Fruit fly (Drosophila melanogaster) S2 (cell line): Measurements from ENCODE around the gene CG5126.

Source experiments
- CG8478 ChIP-seq: fragments of >200 bp; optimal IDR thresholded peaks from 2 replicates; lab custom pipeline; 2018
- CTCF ChIP-seq, 2 experiments: fragments of >200 bp; optimal IDR thresholded peaks; 2 replicates each; lab custom pipeline; 2018

CG5126 gene

DNA sequence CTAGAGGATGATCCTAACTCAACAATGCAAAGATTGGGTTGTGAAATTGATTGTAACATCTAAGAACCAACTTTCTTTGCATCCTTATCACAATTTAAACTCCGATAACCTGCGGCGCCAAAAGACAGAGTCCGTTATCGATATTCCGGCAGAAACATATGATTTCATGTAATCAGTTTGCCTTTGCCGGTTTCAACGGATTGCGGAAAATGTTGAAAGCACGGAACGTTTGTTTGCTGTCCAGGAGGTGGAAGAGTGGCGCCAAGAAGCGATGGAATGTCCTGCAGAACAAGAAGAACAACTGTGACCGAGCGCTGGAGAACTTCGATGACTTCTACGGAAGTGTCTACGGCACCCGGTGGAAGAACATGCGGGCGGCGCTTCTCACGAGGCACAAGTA, 36.2 kb downstream of the CG5126 start:
- TF ChIP-seq CG8478 (lab: Kevin White, UChicago) (no peak), CTCF (optimal IDR thresholded peaks at IDR 0.05; lab: Kevin White, UChicago) (no peak)

dm6 chr2L:1144371-1145360, 39.2 kb downstream of the CG5126 start:
- TF ChIP-seq CTCF (optimal IDR thresholded peaks at IDR 0.05; lab: Kevin White, UChicago) (no peak), CG8478 (lab: Kevin White, UChicago) (no peak)

DNA sequence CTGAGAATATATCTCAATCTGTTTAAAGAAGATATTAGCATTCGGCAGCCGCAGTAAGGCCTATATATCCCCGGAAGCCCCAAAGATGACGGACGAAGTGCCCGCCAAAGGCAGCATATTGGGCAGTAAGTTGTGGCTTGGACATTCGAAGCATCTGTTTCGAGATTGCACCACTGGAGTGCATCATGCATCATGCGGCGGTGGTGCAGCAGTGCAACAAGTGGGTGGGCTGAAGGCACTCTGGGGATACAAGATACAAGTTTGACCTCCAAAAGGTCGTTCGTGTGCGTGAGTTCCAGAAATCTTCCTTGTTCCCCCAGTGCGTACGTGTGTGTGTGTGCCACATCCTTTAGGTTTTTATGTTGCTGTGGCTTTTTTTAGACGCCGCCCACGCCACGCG, 40.5 kb downstream of the CG5126 start:
- TF ChIP-seq CG8478 (lab: Kevin White, UChicago) (no peak), CTCF (optimal IDR thresholded peaks at IDR 0.05; lab: Kevin White, UChicago) (no peak)

DNA sequence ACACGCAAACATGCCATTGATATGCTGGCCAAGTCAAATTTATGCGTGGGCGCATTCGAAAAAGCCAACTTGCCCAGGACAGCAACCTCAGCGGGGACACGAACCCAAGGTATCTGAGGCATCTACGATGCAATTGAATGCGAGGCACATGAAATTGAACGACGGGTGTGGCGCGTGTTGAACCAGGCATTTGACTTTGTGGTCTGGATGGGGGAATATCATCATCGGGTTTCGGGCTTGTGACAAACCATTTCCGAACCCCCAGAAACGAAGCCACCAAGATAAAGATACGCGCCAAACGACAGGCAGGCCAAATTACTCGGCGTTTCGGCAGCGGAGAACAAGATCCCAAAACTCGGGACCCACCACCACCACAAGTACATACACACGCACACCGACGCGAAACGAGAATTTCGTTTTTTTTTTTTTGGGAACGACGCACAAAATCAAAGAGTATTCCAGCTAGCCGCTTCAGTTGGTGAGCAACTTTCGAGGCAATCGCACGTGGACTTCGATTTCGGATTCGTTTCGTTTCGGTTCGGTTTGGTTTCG, 41.0 kb downstream of the CG5126 start, which contains the start of gene MFS3:
TSS of gene MFS3 (plus strand) at position 472 of the 552 bp plus-strand sequence.
- TF ChIP-seq CTCF (optimal IDR thresholded peaks at IDR 0.05; lab: Kevin White, UChicago) (peak; percentile 66 to 68), CG8478 (lab: Kevin White, UChicago) (no peak)

DNA sequence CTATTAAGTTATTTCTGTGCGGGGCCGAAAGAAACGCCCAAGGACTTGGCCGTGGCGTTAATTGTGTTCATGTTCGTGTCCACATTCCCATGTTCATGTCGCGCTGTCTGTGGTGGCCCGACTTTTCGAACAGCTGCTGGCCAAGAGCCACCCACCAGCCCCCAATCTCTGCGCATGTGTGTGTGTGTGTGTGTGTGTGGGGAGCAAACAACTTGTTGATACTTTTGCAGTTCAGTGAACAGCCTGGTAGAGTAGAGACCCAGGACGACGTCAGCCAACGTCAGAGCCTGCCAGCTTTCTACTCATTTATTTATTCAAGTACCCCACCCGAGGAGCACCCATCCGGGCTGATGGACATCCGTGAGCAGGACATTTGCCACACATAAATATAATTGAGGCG, 46.8 kb downstream of the CG5126 start:
- TF ChIP-seq CG8478 (lab: Kevin White, UChicago) (no peak), CTCF (optimal IDR thresholded peaks at IDR 0.05; lab: Kevin White, UChicago) (no peak)

DNA sequence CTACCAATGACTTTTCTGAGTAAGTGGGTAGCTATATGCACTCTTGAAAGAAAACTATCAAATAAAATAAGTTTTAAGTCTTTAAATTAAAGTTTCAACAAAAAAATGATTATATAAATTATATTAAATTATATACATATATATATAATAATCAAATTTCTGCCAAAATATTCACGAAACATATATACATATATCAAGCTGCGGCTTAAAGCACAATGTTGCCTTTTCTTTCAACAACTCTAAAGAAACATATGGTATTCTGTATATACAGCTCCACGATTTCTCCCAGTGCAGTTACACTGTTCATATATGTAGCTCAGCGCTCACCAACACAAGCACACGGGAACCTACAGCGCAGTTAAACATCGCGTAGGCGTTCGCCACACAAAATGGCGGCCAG, 48.3 kb downstream of the CG5126 start:
- no peak for TF ChIP-seq CG8478 (lab: Kevin White, UChicago)
- TF ChIP-seq CTCF (optimal IDR thresholded peaks at IDR 0.05; lab: Kevin White, UChicago): no peak

DNA sequence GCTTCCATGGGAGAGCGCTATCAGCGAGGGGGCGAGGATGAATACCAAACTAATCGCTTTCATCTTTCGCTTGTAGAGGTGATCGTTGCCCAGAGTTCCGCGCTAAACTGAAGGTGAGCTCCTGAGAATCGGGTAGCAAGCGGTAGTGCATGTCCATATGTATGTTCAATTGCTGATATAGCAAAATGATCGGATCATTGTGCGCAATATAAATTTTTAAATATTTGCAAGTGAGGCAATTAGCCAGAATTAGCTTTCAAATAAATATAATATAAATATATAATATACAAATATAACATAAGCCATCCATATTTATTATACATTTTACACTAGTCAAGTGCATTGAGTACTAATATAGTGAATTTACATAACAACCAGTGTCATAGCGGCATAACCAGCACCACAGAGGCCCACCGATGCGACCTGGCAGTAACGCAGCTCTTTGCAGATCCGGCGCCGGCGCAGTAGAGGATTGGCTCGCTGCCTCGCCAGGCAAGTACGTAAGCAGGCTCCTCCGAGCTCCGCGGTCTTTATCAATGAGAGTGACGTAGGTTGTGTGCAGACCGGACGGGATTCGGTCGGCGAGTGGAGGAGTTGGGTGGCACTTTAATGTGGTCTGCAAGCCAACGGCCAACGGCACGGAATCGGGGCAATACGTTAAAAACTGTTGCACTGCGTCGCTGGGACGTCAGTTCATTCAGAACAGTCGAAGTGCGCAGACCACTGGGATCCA, 49.6 kb downstream of the CG5126 start, which contains the start of the genes Iris and CG4577:
TSS of gene Iris (minus strand) at position 88 of the 733 bp plus-strand sequence.
TSS of gene CG4577 (plus strand) at position 683 of the 733 bp plus-strand sequence.
- TF ChIP-seq CG8478 (lab: Kevin White, UChicago) (no peak), CTCF (optimal IDR thresholded peaks at IDR 0.05; lab: Kevin White, UChicago) (no peak)
